Fruit fly (Drosophila melanogaster): Measurements from ENCODE around the gene CG42747.

Gene CG42747

dm6 chr3L:6467691-6468329 lies 67.4 kb downstream of the CG42747 start (continued):
- TF ChIP-seq bcd (GFP tag; optimal IDR thresholded peaks at IDR 0.05) (peak; percentile 64), lilli (GFP tag; optimal IDR thresholded peaks at IDR 0.05) (peak; percentile 39), mam (GFP tag; optimal IDR thresholded peaks at IDR 0.05) (no peak)

dm6 chr3L:6469508-6469907 lies 69.1 kb downstream of the CG42747 start:
- TF ChIP-seq H2.0 (GFP tag; IDR thresholded peaks at IDR 0.05) (no peak), CG2199 (GFP tag; IDR thresholded peaks at IDR 0.05) (peak; percentile 70; the same call in 1 of the 3 replicates), grn (GFP tag; optimal IDR thresholded peaks at IDR 0.05) (peak; percentile 75), CG17912 (GFP tag; optimal IDR thresholded peaks at IDR 0.05) (no peak), tll (GFP tag; optimal IDR thresholded peaks at IDR 0.05) (peak in 1 of 2 experiments; percentile 83), repo (GFP tag; optimal IDR thresholded peaks at IDR 0.05) (no peak), Kr (GFP tag; optimal IDR thresholded peaks at IDR 0.05) (peak; percentile 12), ac (GFP tag; optimal IDR thresholded peaks at IDR 0.05) (peak; percentile 27), psq (GFP tag; optimal IDR thresholded peaks at IDR 0.05) (no peak), kni (GFP tag; optimal IDR thresholded peaks at IDR 0.05) (peak; percentile 81), Stat92E (GFP tag; optimal IDR thresholded peaks at IDR 0.05) (peak in 1 of 3 experiments; percentile 61), zen (tag; optimal IDR thresholded peaks at IDR 0.05) (peak; percentile 83)

- TF ChIP-seq Xrp1 (GFP tag; IDR thresholded peaks at IDR 0.05) (0 out of 2 replicates have a peak, but pooled peaks have one; percentile 13), row (GFP tag; IDR thresholded peaks at IDR 0.05) (peak; percentile 25; the same call in 1 of the 3 replicates), CG15601 (tag; optimal IDR thresholded peaks at IDR 0.05) (no peak), vnd (GFP tag; IDR thresholded peaks at IDR 0.05; ENCODE audit: partially characterized antibody) (0 out of 3 replicates have a peak, but pooled peaks have one; percentile 27), CG6654 (GFP tag; optimal IDR thresholded peaks at IDR 0.05) (no peak), CG32532 (GFP tag; IDR thresholded peaks at IDR 0.05) (no peak), prd (optimal IDR thresholded peaks at IDR 0.05) (no peak), prd (GFP tag; IDR thresholded peaks at IDR 0.05) (peak; percentile 46; the same call in 2 of the 3 replicates), CG15011 (GFP tag; optimal IDR thresholded peaks at IDR 0.05) (no peak)
Measured at dm6 chr3L:6471820-6472219, 71.4 kb downstream of the CG42747 start.

- TF ChIP-seq h (optimal IDR thresholded peaks at IDR 0.05): no peak
- no peak for TF ChIP-seq Xrp1 (GFP tag; IDR thresholded peaks at IDR 0.05)
- TF ChIP-seq Mes4 (GFP tag; optimal IDR thresholded peaks at IDR 0.05): no peak
- no peak for TF ChIP-seq Taf1 (GFP tag; IDR thresholded peaks at IDR 0.05)
- TF ChIP-seq bowl (GFP tag; IDR thresholded peaks at IDR 0.05): no peak
- TF ChIP-seq dati (GFP tag; IDR thresholded peaks at IDR 0.05): no peak
- no peak for TF ChIP-seq CG5245 (GFP tag; optimal IDR thresholded peaks at IDR 0.05)
- TF ChIP-seq maf-S (GFP tag; optimal IDR thresholded peaks at IDR 0.05): no peak
- TF ChIP-seq eyg (GFP tag; optimal IDR thresholded peaks at IDR 0.05): no peak
- no peak for TF ChIP-seq CG8944 (GFP tag; optimal IDR thresholded peaks at IDR 0.05)
- TF ChIP-seq Kr (GFP tag; optimal IDR thresholded peaks at IDR 0.05): no peak
- no peak for TF ChIP-seq al (GFP tag; IDR thresholded peaks at IDR 0.05)
- peak; percentile 53 for TF ChIP-seq CG31441 (GFP tag; IDR thresholded peaks at IDR 0.05)
- TF ChIP-seq NK7.1 (GFP tag; optimal IDR thresholded peaks at IDR 0.05): no peak
- no peak for TF ChIP-seq hth (optimal IDR thresholded peaks at IDR 0.05)
- TF ChIP-seq CG17186 (GFP tag; optimal IDR thresholded peaks at IDR 0.05): no peak
- peak; percentile 5 for TF ChIP-seq tin (GFP tag; optimal IDR thresholded peaks at IDR 0.05)
- TF ChIP-seq fd3F (GFP tag; optimal IDR thresholded peaks at IDR 0.05): no peak
- TF ChIP-seq Chrac-16 (GFP tag; optimal IDR thresholded peaks at IDR 0.05): no peak
- peak; percentile 36; the same call in 1 of the 2 replicates for TF ChIP-seq E2f1 (GFP tag; IDR thresholded peaks at IDR 0.05)
- no peak for TF ChIP-seq Max (GFP tag; optimal IDR thresholded peaks at IDR 0.05)
- TF ChIP-seq CG7556 (GFP tag; optimal IDR thresholded peaks at IDR 0.05): peak; percentile 6
- peak; percentile 26 for TF ChIP-seq fd96Cb (tag; optimal IDR thresholded peaks at IDR 0.05)
- no peak for TF ChIP-seq Trl (optimal IDR thresholded peaks at IDR 0.05)
- no peak for TF ChIP-seq Trl (GFP tag; optimal IDR thresholded peaks at IDR 0.05)
- TF ChIP-seq CG9215 (GFP tag; IDR thresholded peaks at IDR 0.05): no peak
Measured at dm6 chr3L:6482838-6483237, 82.4 kb downstream of the CG42747 start.
